Fruit fly (Drosophila melanogaster) S2 (cell line): ENCODE measurements around the gene CG6048.

ENCODE experiments used
- CG8478 ChIP-seq: fragments of >200 bp; optimal IDR thresholded peaks from 2 replicates; lab custom pipeline; 2018
- CTCF ChIP-seq, 2 experiments: fragments of >200 bp; optimal IDR thresholded peaks; 2 replicates each; lab custom pipeline; 2018

dm6 chrX:5907916-5908315 lies 44.4 kb upstream of the CG6048 start, which contains the start of gene CG12236:
- TF ChIP-seq CTCF (optimal IDR thresholded peaks at IDR 0.05; lab: Kevin White, UChicago) (peak; percentile 95 to 97), CG8478 (no peak)
